Worm (Caenorhabditis elegans) whole organism, L1 larva: Measurements from ENCODE around the gene grl-25.

ENCODE experiments used
- C16A3.4 ChIP-seq: fragments of 150-350 bp; optimal IDR thresholded peaks from 2 replicates; lab custom pipeline; 2014; ENCODE audit warnings: missing biosample characterization, missing genetic modification characterization
- Y116A8C.19 ChIP-seq: sonication (generic microtip); optimal IDR thresholded peaks from 2 replicates; lab custom pipeline; 2016; ENCODE audit warnings: missing compliant biosample characterization, missing genetic modification characterization, borderline replicate concordance
- aha-1 ChIP-seq: fragments of 150-350 bp; optimal IDR thresholded peaks from 2 replicates; lab custom pipeline; 2014; ENCODE audit warnings: missing biosample characterization, missing genetic modification characterization
- aly-2 ChIP-seq: fragments of 150-350 bp; optimal IDR thresholded peaks from 2 replicates; lab custom pipeline; 2014; ENCODE audit warnings: missing biosample characterization, missing genetic modification characterization
- ama-1 ChIP-seq: fragments of 150-350 bp; optimal IDR thresholded peaks from 2 replicates; lab custom pipeline; 2014
- blmp-1 ChIP-seq: fragments of 150-350 bp; optimal IDR thresholded peaks from 2 replicates; lab custom pipeline; 2014; ENCODE audit warnings: missing biosample characterization, missing genetic modification characterization
- ceh-82 ChIP-seq, 3 experiments: fragments of 150-350 bp in 1 of 3; sonication (generic microtip) in 2 of 3; optimal IDR thresholded peaks; 2 replicates each; lab custom pipeline; 2014 to 2017; ENCODE audit warnings: missing biosample characterization in 3 of 3, missing genetic modification characterization in 3 of 3
- ceh-88 ChIP-seq: fragments of 200-800 bp; sonication (Bioruptor generic); IDR thresholded peaks from 2 replicates; pipeline ENCODE4 v1.3.6; 2022; ENCODE audit warnings: missing genetic modification characterization, missing compliant biosample characterization
- ces-1 ChIP-seq: fragments of 150-350 bp; optimal IDR thresholded peaks from 2 replicates; lab custom pipeline; 2014; ENCODE audit warnings: missing biosample characterization, missing genetic modification reagents, missing genetic modification characterization
- dsc-1 ChIP-seq: sonication (generic microtip); optimal IDR thresholded peaks from 2 replicates; lab custom pipeline; 2016; ENCODE audit warnings: mild to moderate bottlenecking, missing genetic modification characterization, missing compliant biosample characterization
- efl-1 ChIP-seq, 4 experiments: fragments of 150-350 bp; optimal IDR thresholded peaks in 3 of 4; peaks in 1 of 4; 1 replicate in 1 of 4; 2 replicates in 3 of 4; lab custom pipeline; 2014; ENCODE audit warnings: missing biosample characterization in 2 of 4, missing genetic modification characterization in 2 of 4, missing genetic modification reagents in 2 of 4
- efl-3 ChIP-seq: fragments of 200-800 bp; sonication (Bioruptor generic); optimal IDR thresholded peaks from 2 replicates; lab custom pipeline; 2018; ENCODE audit warnings: mild to moderate bottlenecking, missing genetic modification characterization, missing compliant biosample characterization
- egl-27 ChIP-seq, 2 experiments: fragments of 150-350 bp in 1 of 2; sonication (generic microtip); optimal IDR thresholded peaks; 3 replicates each; lab custom pipeline; 2017 to 2018; ENCODE audit warnings: missing biosample characterization in 2 of 2, missing genetic modification characterization in 2 of 2, missing genetic modification reagents in 2 of 2
- elt-3 ChIP-seq, 6 experiments: fragments of 150-350 bp in 1 of 6; sonication (generic microtip); optimal IDR thresholded peaks; 2 replicates each; lab custom pipeline; 2017 to 2018; ENCODE audit warnings: missing biosample characterization in 6 of 6, missing genetic modification characterization in 6 of 6, inconsistent platforms in 1 of 6
- ets-5 ChIP-seq: fragments of 200-800 bp; sonication (Bioruptor generic); IDR thresholded peaks from 2 replicates; pipeline ENCODE4 v1.3.6; 2022; ENCODE audit warnings: missing genetic modification characterization, missing compliant biosample characterization
- fkh-10 ChIP-seq: sonication (generic microtip); optimal IDR thresholded peaks from 2 replicates; lab custom pipeline; 2017; ENCODE audit warnings: missing biosample characterization, missing genetic modification reagents, missing genetic modification characterization
- fkh-4 ChIP-seq: sonication (generic microtip); optimal IDR thresholded peaks from 2 replicates; lab custom pipeline; 2016; ENCODE audit warnings: missing compliant biosample characterization, missing genetic modification characterization, borderline replicate concordance
- fkh-8 ChIP-seq: sonication (generic microtip); optimal IDR thresholded peaks from 2 replicates; lab custom pipeline; 2016; ENCODE audit warnings: mild to moderate bottlenecking, missing genetic modification characterization, missing compliant biosample characterization
- hpl-2 ChIP-seq: fragments of 150-350 bp; optimal IDR thresholded peaks from 2 replicates; lab custom pipeline; 2014; ENCODE audit warnings: missing biosample characterization, missing genetic modification reagents, missing genetic modification characterization
- irx-1 ChIP-seq: sonication (generic microtip); optimal IDR thresholded peaks from 2 replicates; lab custom pipeline; 2016; ENCODE audit warnings: missing genetic modification characterization, missing compliant biosample characterization
- isw-1 ChIP-seq: fragments of 200-800 bp; sonication (Bioruptor generic); IDR thresholded peaks from 2 replicates; pipeline ENCODE4 v1.3.6; 2022; ENCODE audit warnings: missing genetic modification characterization, missing compliant biosample characterization
- jun-1 ChIP-seq: fragments of 150-350 bp; optimal IDR thresholded peaks from 2 replicates; lab custom pipeline; 2014; ENCODE audit warnings: missing biosample characterization, missing genetic modification reagents, missing genetic modification characterization
- lin-35 ChIP-seq, 2 experiments: fragments of 150-350 bp; optimal IDR thresholded peaks; 2 replicates each; lab custom pipeline; 2014; ENCODE audit warnings: missing biosample characterization in 2 of 2, missing genetic modification characterization in 2 of 2, missing genetic modification reagents in 2 of 2
- lin-39 ChIP-seq: fragments of 150-350 bp; optimal IDR thresholded peaks from 2 replicates; lab custom pipeline; 2014; ENCODE audit warnings: missing biosample characterization, missing genetic modification reagents, missing genetic modification characterization
- lir-3 ChIP-seq: sonication (generic microtip); optimal IDR thresholded peaks from 2 replicates; lab custom pipeline; 2016; ENCODE audit warnings: mild to moderate bottlenecking, missing genetic modification characterization, moderate library complexity, missing compliant biosample characterization; ENCODE audit not compliant: poor library complexity
- lsy-2 ChIP-seq, 2 experiments: fragments of 150-350 bp; optimal IDR thresholded peaks; 2 replicates each; lab custom pipeline; 2014; ENCODE audit warnings: missing biosample characterization in 2 of 2, missing genetic modification characterization in 2 of 2
- mdl-1 ChIP-seq, 2 experiments: fragments of 150-350 bp; optimal IDR thresholded peaks; 2 replicates each; lab custom pipeline; 2014 to 2017; ENCODE audit warnings: missing biosample characterization in 2 of 2, missing genetic modification characterization in 2 of 2, inconsistent platforms in 1 of 2
- mef-2 ChIP-seq: fragments of 150-350 bp; optimal IDR thresholded peaks from 2 replicates; lab custom pipeline; 2014; ENCODE audit warnings: missing biosample characterization, missing genetic modification characterization
- mep-1 ChIP-seq: fragments of 150-350 bp; optimal IDR thresholded peaks from 2 replicates; lab custom pipeline; 2014; ENCODE audit warnings: missing biosample characterization, missing genetic modification characterization
- nhr-12 ChIP-seq: sonication (generic microtip); optimal IDR thresholded peaks from 2 replicates; lab custom pipeline; 2017; ENCODE audit warnings: missing biosample characterization, missing genetic modification characterization
- nhr-19 ChIP-seq: fragments of 200-800 bp; sonication (Bioruptor generic); conservative IDR thresholded peaks from 2 replicates; pipeline ENCODE4 v1.3.6; 2022; ENCODE audit warnings: missing genetic modification characterization, missing compliant biosample characterization
- nhr-237 ChIP-seq: fragments of 150-350 bp; optimal IDR thresholded peaks from 2 replicates; lab custom pipeline; 2014; ENCODE audit warnings: missing biosample characterization, missing genetic modification characterization
- nhr-28 ChIP-seq: fragments of 150-350 bp; optimal IDR thresholded peaks from 2 replicates; lab custom pipeline; 2014; ENCODE audit warnings: missing biosample characterization, missing genetic modification characterization
- nhr-77 ChIP-seq: fragments of 150-350 bp; optimal IDR thresholded peaks from 2 replicates; lab custom pipeline; 2014; ENCODE audit warnings: missing biosample characterization, missing genetic modification characterization
- nhr-84 ChIP-seq: sonication (generic microtip); optimal IDR thresholded peaks from 2 replicates; lab custom pipeline; 2017; ENCODE audit warnings: missing biosample characterization, missing genetic modification characterization
- nhr-85 ChIP-seq: sonication (generic microtip); peaks from one replicate; lab custom pipeline; 2016; ENCODE audit warnings: missing genetic modification characterization, inconsistent platforms, missing compliant biosample characterization
- pqm-1 ChIP-seq: sonication (generic microtip); optimal IDR thresholded peaks from 3 replicates; lab custom pipeline; 2017; ENCODE audit warnings: missing biosample characterization, missing genetic modification characterization
- rnt-1 ChIP-seq: sonication (generic microtip); optimal IDR thresholded peaks from 2 replicates; lab custom pipeline; 2016; ENCODE audit warnings: mild to moderate bottlenecking, missing genetic modification characterization, moderate library complexity, missing compliant biosample characterization
- skn-1 ChIP-seq: fragments of 150-350 bp; optimal IDR thresholded peaks from 2 replicates; lab custom pipeline; 2014; ENCODE audit warnings: missing biosample characterization, missing genetic modification characterization
- snpc-4 ChIP-seq: fragments of 150-350 bp; optimal IDR thresholded peaks from 2 replicates; lab custom pipeline; 2014; ENCODE audit warnings: missing biosample characterization, missing genetic modification characterization
- snu-23 ChIP-seq: sonication (generic microtip); optimal IDR thresholded peaks from 2 replicates; lab custom pipeline; 2016; ENCODE audit warnings: missing genetic modification characterization, missing compliant biosample characterization
- sptf-1 ChIP-seq: fragments of 150-350 bp; optimal IDR thresholded peaks from 2 replicates; lab custom pipeline; 2014; ENCODE audit warnings: missing biosample characterization, missing genetic modification characterization
- sup-37 ChIP-seq: fragments of 200-800 bp; sonication (Bioruptor generic); optimal IDR thresholded peaks from 2 replicates; lab custom pipeline; 2018; ENCODE audit warnings: mild to moderate bottlenecking, missing genetic modification characterization, missing compliant biosample characterization
- swsn-7 ChIP-seq: sonication (generic microtip); optimal IDR thresholded peaks from 2 replicates; lab custom pipeline; 2016; ENCODE audit warnings: missing genetic modification characterization, missing compliant biosample characterization
- tbx-2 ChIP-seq: sonication (generic microtip); optimal IDR thresholded peaks from 2 replicates; lab custom pipeline; 2016; ENCODE audit warnings: missing genetic modification characterization, missing compliant biosample characterization
- unc-130 ChIP-seq: fragments of 150-350 bp; optimal IDR thresholded peaks from 2 replicates; lab custom pipeline; 2017; ENCODE audit warnings: missing biosample characterization, missing genetic modification characterization, inconsistent platforms
- unc-62 ChIP-seq: fragments of 150-350 bp; optimal IDR thresholded peaks from 2 replicates; lab custom pipeline; 2014; ENCODE audit warnings: missing biosample characterization, missing genetic modification reagents, missing genetic modification characterization
- unc-86 ChIP-seq: sonication (generic microtip); optimal IDR thresholded peaks from 2 replicates; lab custom pipeline; 2016; ENCODE audit warnings: missing genetic modification characterization, missing compliant biosample characterization
- xbp-1 ChIP-seq: sonication (generic microtip); optimal IDR thresholded peaks from 2 replicates; lab custom pipeline; 2016; ENCODE audit warnings: missing genetic modification characterization, missing compliant biosample characterization
- zag-1 ChIP-seq: fragments of 150-350 bp; optimal IDR thresholded peaks from 2 replicates; lab custom pipeline; 2014; ENCODE audit warnings: missing biosample characterization, missing genetic modification characterization
- zip-4 ChIP-seq: fragments of 200-800 bp; sonication (Bioruptor generic); optimal IDR thresholded peaks from 2 replicates; lab custom pipeline; 2018; ENCODE audit warnings: mild to moderate bottlenecking, missing genetic modification characterization, moderate library complexity, missing compliant biosample characterization
- ztf-4 ChIP-seq: fragments of 150-350 bp; optimal IDR thresholded peaks from 2 replicates; lab custom pipeline; 2014; ENCODE audit warnings: missing biosample characterization, missing genetic modification characterization

Gene grl-25

DNA sequence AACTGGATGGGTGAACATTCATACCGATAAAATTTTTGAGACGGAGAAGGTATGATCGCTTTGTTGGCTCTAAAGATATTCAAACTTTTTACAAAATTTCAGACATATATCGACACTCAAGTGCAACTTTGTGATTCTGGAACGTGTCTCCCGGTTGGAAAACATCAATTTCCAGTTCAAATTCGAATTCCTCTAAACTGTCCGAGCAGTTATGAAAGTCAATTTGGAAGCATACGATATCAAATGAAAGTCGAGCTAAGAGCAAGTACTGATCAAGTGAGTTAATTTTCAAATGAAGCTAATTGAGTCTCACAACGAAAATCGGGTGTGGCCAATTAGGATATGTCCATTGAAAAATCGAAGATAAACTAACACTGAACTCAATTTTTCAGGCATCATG is 27.7 kb upstream of the grl-25 start:
- TF ChIP-seq Y116A8C.19 (tag; lab: Kevin White, UChicago) (no peak), zag-1 (no peak), isw-1 (no peak), irx-1 (no peak), efl-1 (optimal IDR thresholded peaks at IDR 0.05; lab: Kevin White, UChicago) (no peak), efl-1 (GFP tag; optimal IDR thresholded peaks at IDR 0.05 in 1 of 2; lab: Kevin White, UChicago) (peak in 1 of 2 experiments; percentile 91)

- TF ChIP-seq nhr-237 (tag; lab: Kevin White, UChicago) (peak; percentile 18), zip-4 (no peak), ceh-82 (tag; optimal IDR thresholded peaks at IDR 0.05; lab: Kevin White, UChicago) (peak; percentile 27 to 74 (median 58)), ztf-4 (tag; lab: Kevin White, UChicago) (peak; percentile 38), mdl-1 (tag; optimal IDR thresholded peaks at IDR 0.05; lab: Kevin White, UChicago) (peak in 1 of 2 experiments; percentile 82), unc-62 (no peak), blmp-1 (tag; lab: Kevin White, UChicago) (peak; percentile 12), elt-3 (tag; optimal IDR thresholded peaks at IDR 0.05; lab: Kevin White, UChicago) (peak in 2 of 6 experiments; percentile 4 to 11), mep-1 (tag; lab: Kevin White, UChicago) (peak; percentile 83), sptf-1 (tag; lab: Kevin White, UChicago) (no peak), unc-130 (peak; percentile 32), lin-35 (GFP tag; optimal IDR thresholded peaks at IDR 0.05; lab: Kevin White, UChicago) (peak; percentile 64 to 82), efl-3 (GFP tag; lab: Kevin White, UChicago) (no peak), egl-27 (tag; optimal IDR thresholded peaks at IDR 0.05; lab: Kevin White, UChicago) (no peak), fkh-8 (tag; lab: Kevin White, UChicago) (peak; percentile 68), Y116A8C.19 (tag; lab: Kevin White, UChicago) (no peak), xbp-1 (peak; percentile 73), aha-1 (tag; lab: Kevin White, UChicago) (no peak), ama-1 (no peak), lsy-2 (tag; optimal IDR thresholded peaks at IDR 0.05; lab: Kevin White, UChicago) (peak; percentile 72 to 85), snpc-4 (tag; lab: Kevin White, UChicago) (peak; percentile 52), rnt-1 (tag; lab: Kevin White, UChicago) (peak; percentile 86), fkh-10 (GFP tag; lab: Kevin White, UChicago) (no peak), ets-5 (GFP tag; lab: Robert Waterston, UW) (no peak), tbx-2 (peak; percentile 73), ces-1 (GFP tag; lab: Kevin White, UChicago) (no peak), hpl-2 (GFP tag; lab: Kevin White, UChicago) (no peak), lin-39 (no peak), jun-1 (tag; lab: Kevin White, UChicago) (peak; percentile 36), C16A3.4 (tag; lab: Kevin White, UChicago) (peak; percentile 78), nhr-19 (GFP tag; lab: Robert Waterston, UW) (peak; percentile 76), mef-2 (tag; lab: Kevin White, UChicago) (no peak), unc-86 (tag; lab: Kevin White, UChicago) (peak; percentile 61), fkh-4 (tag; lab: Kevin White, UChicago) (no peak), nhr-77 (peak; percentile 54), efl-1 (optimal IDR thresholded peaks at IDR 0.05; lab: Kevin White, UChicago) (peak; percentile 55 to 71), efl-1 (GFP tag; optimal IDR thresholded peaks at IDR 0.05 in 1 of 2; lab: Kevin White, UChicago) (peak; percentile 47 to 97), nhr-12 (no peak), sup-37 (GFP tag; lab: Kevin White, UChicago) (no peak), swsn-7 (tag; lab: Kevin White, UChicago) (peak; percentile 76), nhr-28 (tag; lab: Kevin White, UChicago) (no peak), nhr-85 (peak; percentile 7), pqm-1 (tag; lab: Kevin White, UChicago) (no peak), nhr-84 (tag; lab: Kevin White, UChicago) (no peak), dsc-1 (peak; percentile 65), aly-2 (tag; lab: Kevin White, UChicago) (peak; percentile 27), skn-1 (peak; percentile 72), lir-3 (tag; lab: Kevin White, UChicago) (peak; percentile 49), snu-23 (GFP tag; lab: Kevin White, UChicago) (peak; percentile 86), ceh-88 (peak; percentile 32; the same call in 1 of the 2 replicates)
These were observed 24.5 kb upstream of the grl-25 start for ce11 chrIII:8937571-8937970.
